Fruit fly (Drosophila melanogaster) whole organism, embryonic: ENCODE results near the gene Ugt37A3.

Source experiments
- ATbp ChIP-seq: fragments of 200-800 bp; sonication (Bioruptor generic); optimal IDR thresholded peaks from 2 replicates; lab custom pipeline; 2017; ENCODE audit warnings: missing biosample characterization, mild to moderate bottlenecking, missing genetic modification characterization, missing genetic modification reagents
- Ada2b ChIP-seq: fragments of 200-800 bp; sonication (Bioruptor generic); IDR thresholded peaks from 2 replicates; pipeline ENCODE4 v1.3.6; 2022; ENCODE audit warnings: missing biosample characterization, missing genetic modification characterization
- Adf1 ChIP-seq: fragments of 200-800 bp; sonication (Bioruptor generic); IDR thresholded peaks from 2 replicates; pipeline ENCODE4 v1.3.6; 2022; ENCODE audit warnings: missing biosample characterization, missing genetic modification characterization
- Antp ChIP-seq: fragments of 200-800 bp; sonication (Bioruptor generic); optimal IDR thresholded peaks from 3 replicates; lab custom pipeline; 2016; ENCODE audit warnings: missing biosample characterization, missing genetic modification characterization
- Bteb2 ChIP-seq: fragments of 200-800 bp; sonication (Bioruptor generic); optimal IDR thresholded peaks from 2 replicates; lab custom pipeline; 2016; ENCODE audit warnings: missing biosample characterization, missing genetic modification characterization
- CG11504 ChIP-seq: fragments of 200-800 bp; sonication (Bioruptor generic); optimal IDR thresholded peaks from 3 replicates; lab custom pipeline; 2019; ENCODE audit warnings: missing biosample characterization, mild to moderate bottlenecking, missing genetic modification characterization, moderate library complexity
- CG11695 ChIP-seq: fragments of 200-800 bp; sonication (Bioruptor generic); IDR thresholded peaks from 3 replicates; pipeline ENCODE4 v1.3.6; 2022; ENCODE audit warnings: missing biosample characterization, missing genetic modification characterization
- CG12071 ChIP-seq: fragments of 200-800 bp; sonication (Bioruptor generic); optimal IDR thresholded peaks from 3 replicates; lab custom pipeline; 2018; ENCODE audit warnings: missing biosample characterization, mild to moderate bottlenecking, missing genetic modification characterization
- CG12104 ChIP-seq: fragments of 200-800 bp; sonication (Bioruptor generic); optimal IDR thresholded peaks from 3 replicates; lab custom pipeline; 2016; ENCODE audit warnings: missing biosample characterization, missing genetic modification characterization
- CG12219 ChIP-seq: fragments of 200-800 bp; sonication (Bioruptor generic); optimal IDR thresholded peaks from 3 replicates; lab custom pipeline; 2018; ENCODE audit warnings: missing biosample characterization, mild to moderate bottlenecking, missing genetic modification characterization
- CG15073 ChIP-seq: fragments of 200-800 bp; sonication (Bioruptor generic); optimal IDR thresholded peaks from 2 replicates; lab custom pipeline; 2016; ENCODE audit warnings: missing biosample characterization, missing genetic modification characterization
- CG15696 ChIP-seq: fragments of 200-800 bp; sonication (Bioruptor generic); optimal IDR thresholded peaks from 2 replicates; lab custom pipeline; 2019; ENCODE audit warnings: missing biosample characterization, mild to moderate bottlenecking, missing genetic modification characterization, moderate library complexity
- CG16813 ChIP-seq: fragments of 200-800 bp; sonication (Bioruptor generic); IDR thresholded peaks from 3 replicates; pipeline ENCODE4 v1.3.6; 2022; ENCODE audit warnings: missing biosample characterization, missing genetic modification characterization; ENCODE audit not compliant: partially characterized antibody
- CG2120 ChIP-seq: fragments of 200-800 bp; sonication (Bioruptor generic); optimal IDR thresholded peaks from 3 replicates; lab custom pipeline; 2016; ENCODE audit warnings: missing biosample characterization, missing genetic modification characterization
- CG2199 ChIP-seq: fragments of 200-800 bp; sonication (Bioruptor generic); IDR thresholded peaks from 3 replicates; pipeline ENCODE4 v1.3.6; 2022; ENCODE audit warnings: missing biosample characterization, missing genetic modification characterization
- CG2889 ChIP-seq: fragments of 200-800 bp; sonication (Bioruptor generic); IDR thresholded peaks from 3 replicates; pipeline ENCODE4 v1.3.6; 2022; ENCODE audit warnings: missing biosample characterization, missing genetic modification characterization
- CG3281 ChIP-seq: fragments of 200-800 bp; sonication (Bioruptor generic); optimal IDR thresholded peaks from 3 replicates; lab custom pipeline; 2017; ENCODE audit warnings: missing biosample characterization, mild to moderate bottlenecking, missing genetic modification characterization
- CG33213 ChIP-seq: fragments of 200-800 bp; sonication (Bioruptor generic); optimal IDR thresholded peaks from 3 replicates; lab custom pipeline; 2016; ENCODE audit warnings: missing biosample characterization, missing genetic modification characterization
- CG4854 ChIP-seq: fragments of 200-800 bp; sonication (Bioruptor generic); optimal IDR thresholded peaks from 2 replicates; lab custom pipeline; 2016; ENCODE audit warnings: missing biosample characterization, missing genetic modification characterization, inconsistent platforms
- CG6791 ChIP-seq: fragments of 200-800 bp; sonication (Bioruptor generic); IDR thresholded peaks from 3 replicates; pipeline ENCODE4 v1.3.6; 2022; ENCODE audit warnings: missing biosample characterization, missing genetic modification characterization; ENCODE audit not compliant: partially characterized antibody
- CG7928 ChIP-seq: fragments of 200-800 bp; sonication (Bioruptor generic); optimal IDR thresholded peaks from 2 replicates; lab custom pipeline; 2017; ENCODE audit warnings: missing biosample characterization, mild to moderate bottlenecking, missing genetic modification characterization
- CG8478 ChIP-seq: fragments of >200 bp; optimal IDR thresholded peaks from 2 replicates; lab custom pipeline; 2018
- CG8924 ChIP-seq: fragments of 200-800 bp; optimal IDR thresholded peaks from 3 replicates; lab custom pipeline; 2019; ENCODE audit warnings: missing biosample characterization, mild to moderate bottlenecking, missing genetic modification characterization, moderate library complexity
- CG9215 ChIP-seq: fragments of 200-800 bp; sonication (Bioruptor generic); IDR thresholded peaks from 2 replicates; pipeline ENCODE4 v1.3.6; 2022; ENCODE audit warnings: missing biosample characterization, missing genetic modification characterization
- CG9727 ChIP-seq: fragments of 200-800 bp; sonication (Bioruptor generic); optimal IDR thresholded peaks from 3 replicates; lab custom pipeline; 2017; ENCODE audit warnings: missing biosample characterization, mild to moderate bottlenecking, missing genetic modification characterization
- Drgx ChIP-seq: fragments of 200-800 bp; sonication (Bioruptor generic); IDR thresholded peaks from 2 replicates; pipeline ENCODE4 v1.3.6; 2022; ENCODE audit warnings: missing biosample characterization, missing genetic modification characterization
- H2.0 ChIP-seq: fragments of 200-800 bp; sonication (Bioruptor generic); IDR thresholded peaks from 2 replicates; pipeline ENCODE4 v1.3.6; 2022; ENCODE audit warnings: missing biosample characterization, missing genetic modification characterization
- MBD-R2 ChIP-seq: fragments of 200-800 bp; sonication (Bioruptor generic); IDR thresholded peaks from 2 replicates; pipeline ENCODE4 v1.3.6; 2022; ENCODE audit warnings: missing biosample characterization, missing genetic modification characterization
- NK7.1 ChIP-seq: fragments of 200-800 bp; sonication (Bioruptor generic); optimal IDR thresholded peaks from 3 replicates; lab custom pipeline; 2016; ENCODE audit warnings: missing biosample characterization, missing genetic modification characterization
- Neu2 ChIP-seq: fragments of 200-800 bp; sonication (Bioruptor generic); optimal IDR thresholded peaks from 3 replicates; lab custom pipeline; 2016; ENCODE audit warnings: missing biosample characterization, missing genetic modification characterization, borderline replicate concordance
- Oaz ChIP-seq: fragments of 200-800 bp; sonication (Bioruptor generic); IDR thresholded peaks from 2 replicates; pipeline ENCODE4 v1.3.6; 2022; ENCODE audit warnings: missing biosample characterization, missing genetic modification characterization
- Ptx1 ChIP-seq: fragments of 200-800 bp; sonication (Bioruptor generic); IDR thresholded peaks from 2 replicates; pipeline ENCODE4 v1.3.6; 2022; ENCODE audit warnings: missing biosample characterization, missing genetic modification characterization
- Six4 ChIP-seq: fragments of 200-800 bp; sonication (Bioruptor generic); optimal IDR thresholded peaks from 2 replicates; lab custom pipeline; 2016; ENCODE audit warnings: missing biosample characterization, missing genetic modification characterization
- Sox102F ChIP-seq: fragments of 200-800 bp; sonication (Bioruptor generic); optimal IDR thresholded peaks from 2 replicates; lab custom pipeline; 2018; ENCODE audit warnings: missing biosample characterization, mild to moderate bottlenecking, missing genetic modification characterization, moderate library complexity
- Trl ChIP-seq, 3 experiments: fragments of >200 bp in 2 of 3; fragments of 200-800 bp in 1 of 3; sonication (Bioruptor generic) in 1 of 3; optimal IDR thresholded peaks; 2 replicates in 1 of 3; 3 replicates in 2 of 3; lab custom pipeline; 2016 to 2017; ENCODE audit warnings: missing biosample characterization in 1 of 3, missing genetic modification characterization in 1 of 3
- bab2 ChIP-seq: fragments of 200-800 bp; sonication (Bioruptor generic); optimal IDR thresholded peaks from 2 replicates; lab custom pipeline; 2016; ENCODE audit warnings: missing biosample characterization, missing genetic modification characterization
- caup ChIP-seq: fragments of 200-800 bp; sonication (Bioruptor generic); optimal IDR thresholded peaks from 3 replicates; lab custom pipeline; 2017; ENCODE audit warnings: missing biosample characterization, mild to moderate bottlenecking, missing genetic modification characterization, moderate library complexity; ENCODE audit not compliant: severe bottlenecking
- dmrt99B ChIP-seq: fragments of 200-800 bp; sonication (Bioruptor generic); optimal IDR thresholded peaks from 2 replicates; lab custom pipeline; 2018; ENCODE audit warnings: missing biosample characterization, mild to moderate bottlenecking, missing genetic modification characterization, moderate library complexity
- dysf ChIP-seq: fragments of 200-800 bp; sonication (Bioruptor generic); IDR thresholded peaks from 3 replicates; pipeline ENCODE4 v1.3.6; 2022; ENCODE audit warnings: missing biosample characterization, missing genetic modification characterization
- exex ChIP-seq: fragments of 200-800 bp; sonication (Bioruptor generic); optimal IDR thresholded peaks from 4 replicates; lab custom pipeline; 2018; ENCODE audit warnings: missing biosample characterization, mild to moderate bottlenecking, missing genetic modification characterization, moderate library complexity
- grau ChIP-seq: fragments of 200-800 bp; optimal IDR thresholded peaks from 3 replicates; lab custom pipeline; 2019; ENCODE audit warnings: missing biosample characterization, mild to moderate bottlenecking, missing genetic modification characterization, moderate library complexity
- ind ChIP-seq: fragments of 200-800 bp; sonication (Bioruptor generic); optimal IDR thresholded peaks from 3 replicates; lab custom pipeline; 2016; ENCODE audit warnings: missing biosample characterization, missing genetic modification characterization
- insv ChIP-seq, 2 experiments: fragments of 200-800 bp; sonication (Bioruptor generic); optimal IDR thresholded peaks; 3 replicates each; lab custom pipeline; 2016 to 2018; ENCODE audit warnings: missing biosample characterization in 2 of 2, missing genetic modification characterization in 2 of 2
- mam ChIP-seq: fragments of 200-800 bp; sonication (Bioruptor generic); optimal IDR thresholded peaks from 3 replicates; lab custom pipeline; 2016; ENCODE audit warnings: missing biosample characterization, missing genetic modification characterization
- peb ChIP-seq: fragments of 200-800 bp; sonication (Bioruptor generic); IDR thresholded peaks from 2 replicates; pipeline ENCODE4 v1.3.6; 2022; ENCODE audit warnings: missing biosample characterization, missing genetic modification characterization
- pzg ChIP-seq: fragments of 200-800 bp; sonication (Bioruptor generic); optimal IDR thresholded peaks from 3 replicates; lab custom pipeline; 2018; ENCODE audit warnings: missing biosample characterization, mild to moderate bottlenecking, missing genetic modification characterization, moderate library complexity
- sc ChIP-seq, 3 experiments: fragments of >200 bp in 2 of 3; fragments of 200-800 bp in 1 of 3; sonication (Bioruptor generic) in 1 of 3; optimal IDR thresholded peaks; 2 replicates in 2 of 3; 3 replicates in 1 of 3; lab custom pipeline; 2017; ENCODE audit warnings: mild to moderate bottlenecking in 1 of 3, missing biosample characterization in 1 of 3, missing genetic modification characterization in 1 of 3, missing genetic modification reagents in 1 of 3
- tx ChIP-seq: fragments of 200-800 bp; sonication (Bioruptor generic); optimal IDR thresholded peaks from 2 replicates; lab custom pipeline; 2016; ENCODE audit warnings: missing biosample characterization, missing genetic modification characterization
- yki ChIP-seq: fragments of >200 bp; optimal IDR thresholded peaks from 3 replicates; lab custom pipeline; 2018

Ugt37A3 gene

DNA sequence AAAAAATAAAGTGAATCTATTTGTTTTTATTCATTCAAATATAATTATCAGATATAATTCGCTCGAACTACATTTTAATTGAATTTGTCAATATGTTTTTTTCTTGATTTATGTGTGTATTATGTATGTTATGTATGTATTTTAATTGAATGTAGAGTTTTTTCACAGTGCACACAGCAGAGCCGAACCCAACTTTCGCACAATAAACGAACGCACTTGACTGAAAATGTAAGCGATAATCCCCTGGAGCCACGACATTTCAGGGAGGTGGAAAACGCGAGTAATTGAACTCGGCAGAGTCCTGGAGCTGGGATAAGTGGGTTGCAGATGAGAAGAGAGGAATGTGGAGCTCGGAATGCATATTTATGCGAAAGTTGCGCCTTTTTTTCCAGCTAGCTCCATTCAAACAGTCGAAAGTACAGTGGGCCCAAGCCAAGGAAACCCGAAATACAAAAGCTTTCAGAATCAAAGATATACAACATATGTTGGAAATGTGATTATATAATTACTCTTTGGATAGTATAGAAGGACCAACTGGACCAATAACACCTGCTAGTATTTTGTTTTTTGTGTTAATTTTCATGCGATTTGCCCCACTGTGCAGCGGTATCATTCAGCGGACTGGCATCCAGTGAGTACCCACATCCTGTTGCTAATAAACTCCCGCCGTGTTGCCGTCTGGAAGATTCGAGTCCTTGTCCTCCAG lies 15.4 kb downstream of the Ugt37A3 start (continued):
- TF ChIP-seq CG4854 (GFP tag; lab: Kevin White, UChicago), result no peak
- TF ChIP-seq CG33213 (GFP tag; lab: Kevin White, UChicago), result no peak
- TF ChIP-seq ind (GFP tag; lab: Kevin White, UChicago), result peak; percentile 24
- no peak for TF ChIP-seq CG15696
- TF ChIP-seq Bteb2 (GFP tag; lab: Kevin White, UChicago), result no peak
- no peak for TF ChIP-seq sc (optimal IDR thresholded peaks at IDR 0.05; lab: Kevin White, UChicago)
- TF ChIP-seq sc (GFP tag; optimal IDR thresholded peaks at IDR 0.05; lab: Kevin White, UChicago), result no peak
- no peak for TF ChIP-seq Adf1
- TF ChIP-seq CG2889 (GFP tag; lab: Robert Waterston, UW), result 0 out of 3 replicates have a peak, but pooled peaks have one; percentile 42
- TF ChIP-seq Oaz (GFP tag; lab: Robert Waterston, UW), result peak; percentile 22; the same call in 1 of the 2 replicates
- no peak for TF ChIP-seq MBD-R2 (GFP tag; lab: Robert Waterston, UW)
- TF ChIP-seq CG12104 (GFP tag; lab: Kevin White, UChicago), result no peak
- TF ChIP-seq Six4 (GFP tag; lab: Kevin White, UChicago), result peak; percentile 10
- no peak for TF ChIP-seq exex
- peak; percentile 31; the same call in 1 of the 2 replicates for TF ChIP-seq Ada2b
- TF ChIP-seq CG12071 (GFP tag; lab: Kevin White, UChicago), result no peak
- TF ChIP-seq CG6791 (GFP tag; lab: Robert Waterston, UW), result no peak
- 0 out of 2 replicates have a peak, but pooled peaks have one; percentile 16 for TF ChIP-seq peb (GFP tag; lab: Robert Waterston, UW)
- TF ChIP-seq H2.0, result 0 out of 2 replicates have a peak, but pooled peaks have one; percentile 4
- TF ChIP-seq tx, result peak; percentile 21
- TF ChIP-seq pzg (GFP tag; lab: Kevin White, UChicago), result no peak
- TF ChIP-seq CG8924, result no peak
- no peak for TF ChIP-seq caup (GFP tag; lab: Kevin White, UChicago)
- no peak for TF ChIP-seq CG15073
- peak; percentile 47 for TF ChIP-seq ATbp
- peak; percentile 43 for TF ChIP-seq CG2120 (GFP tag; lab: Kevin White, UChicago)
- TF ChIP-seq CG2199 (GFP tag; lab: Robert Waterston, UW), result no peak
- TF ChIP-seq CG7928 (GFP tag; lab: Kevin White, UChicago), result no peak
- no peak for TF ChIP-seq Neu2 (GFP tag; lab: Kevin White, UChicago)
- peak; percentile 40 for TF ChIP-seq dmrt99B (tag; lab: Kevin White, UChicago)
- peak; percentile 54; the same call in 2 of the 3 replicates for TF ChIP-seq dysf (GFP tag; lab: Robert Waterston, UW)
- peak; percentile 2 for TF ChIP-seq Antp (GFP tag; lab: Kevin White, UChicago)
- peak; percentile 50 for TF ChIP-seq Sox102F (GFP tag; lab: Kevin White, UChicago)
- TF ChIP-seq mam (GFP tag; lab: Kevin White, UChicago), result peak; percentile 31
- TF ChIP-seq CG3281 (GFP tag; lab: Kevin White, UChicago), result peak; percentile 20
- no peak for TF ChIP-seq bab2 (GFP tag; lab: Kevin White, UChicago)
- TF ChIP-seq NK7.1, result no peak
- TF ChIP-seq Drgx (GFP tag; lab: Robert Waterston, UW), result no peak
- no peak for TF ChIP-seq CG8478 (lab: Kevin White, UChicago)
- peak; percentile 40 for TF ChIP-seq CG11504 (tag; lab: Kevin White, UChicago)
- TF ChIP-seq CG12219, result peak; percentile 12
- peak; percentile 49; the same call in 1 of the 2 replicates for TF ChIP-seq Ptx1 (GFP tag; lab: Robert Waterston, UW)
- TF ChIP-seq grau (tag; lab: Kevin White, UChicago), result peak; percentile 8
- no peak for TF ChIP-seq Trl (optimal IDR thresholded peaks at IDR 0.05; lab: Kevin White, UChicago)
- TF ChIP-seq Trl (GFP tag; optimal IDR thresholded peaks at IDR 0.05; lab: Kevin White, UChicago), result no peak
- TF ChIP-seq CG16813 (GFP tag; lab: Robert Waterston, UW), result no peak
- TF ChIP-seq insv (GFP tag; optimal IDR thresholded peaks at IDR 0.05; lab: Kevin White, UChicago), result no peak
- TF ChIP-seq CG11695 (GFP tag; lab: Robert Waterston, UW), result no peak
- TF ChIP-seq CG9215 (GFP tag; lab: Robert Waterston, UW), result peak; percentile 33; the same call in 1 of the 2 replicates
- no peak for TF ChIP-seq yki (lab: Kevin White, UChicago)
- no peak for TF ChIP-seq CG9727 (GFP tag; lab: Kevin White, UChicago)
